Worm (Caenorhabditis elegans) whole organism, young adult: ENCODE data around the gene chpf-1.

Experiments
- B0336.3 ChIP-seq: fragments of 200-800 bp; sonication (Bioruptor generic); IDR thresholded peaks from 2 replicates; pipeline ENCODE4 v1.3.6; 2022; ENCODE audit warnings: missing genetic modification characterization, missing compliant biosample characterization
- F37B4.10 ChIP-seq: fragments of 200-800 bp; sonication (Bioruptor generic); IDR thresholded peaks from 2 replicates; pipeline ENCODE4 v1.3.6; 2022; ENCODE audit warnings: missing genetic modification characterization, missing compliant biosample characterization
- F39B2.1 ChIP-seq: fragments of 200-800 bp; sonication (Bioruptor generic); IDR thresholded peaks from 2 replicates; pipeline ENCODE4 v1.3.6; 2022; ENCODE audit warnings: missing genetic modification reagents, missing genetic modification characterization, missing compliant biosample characterization
- F55B11.4 ChIP-seq: sonication (generic microtip); optimal IDR thresholded peaks from 2 replicates; lab custom pipeline; 2016; ENCODE audit warnings: missing compliant biosample characterization, missing genetic modification characterization, borderline replicate concordance; ENCODE audit not compliant: insufficient read depth
- K11D2.4 ChIP-seq: fragments of 200-800 bp; sonication (Bioruptor generic); IDR thresholded peaks from 2 replicates; pipeline ENCODE4 v1.3.6; 2022; ENCODE audit warnings: missing genetic modification reagents, missing genetic modification characterization, missing compliant biosample characterization
- T07F8.4 ChIP-seq: sonication (generic microtip); optimal IDR thresholded peaks from 2 replicates; lab custom pipeline; 2016; ENCODE audit warnings: mild to moderate bottlenecking, missing genetic modification characterization, moderate library complexity, missing compliant biosample characterization
- Y56A3A.18 ChIP-seq: fragments of 200-800 bp; sonication (Bioruptor generic); IDR thresholded peaks from 2 replicates; pipeline ENCODE4 v1.3.6; 2022; ENCODE audit warnings: missing genetic modification reagents, missing genetic modification characterization, missing compliant biosample characterization
- Y95B8A.8 ChIP-seq: fragments of 200-800 bp; sonication (Bioruptor generic); IDR thresholded peaks from 2 replicates; pipeline ENCODE4 v1.3.6; 2022; ENCODE audit warnings: missing genetic modification reagents, missing genetic modification characterization, missing compliant biosample characterization
- akir-1 ChIP-seq: fragments of 200-800 bp; sonication (Bioruptor generic); optimal IDR thresholded peaks from 2 replicates; lab custom pipeline; 2018; ENCODE audit warnings: mild to moderate bottlenecking, missing genetic modification characterization, moderate library complexity, missing compliant biosample characterization
- attf-3 ChIP-seq: fragments of 200-800 bp; sonication (Bioruptor generic); conservative IDR thresholded peaks from 2 replicates; pipeline ENCODE4 v1.3.6; 2022; ENCODE audit warnings: missing genetic modification reagents, missing genetic modification characterization, missing compliant biosample characterization
- bed-2 ChIP-seq: fragments of 200-800 bp; sonication (Bioruptor generic); IDR thresholded peaks from 2 replicates; pipeline ENCODE4 v1.3.6; 2022; ENCODE audit warnings: missing genetic modification reagents, missing genetic modification characterization, missing compliant biosample characterization
- cebp-1 ChIP-seq, 2 experiments: fragments of 200-800 bp in 1 of 2; sonication (Bioruptor generic) in 1 of 2; sonication (generic microtip) in 1 of 2; IDR thresholded peaks in 1 of 2; optimal IDR thresholded peaks in 1 of 2; 2 replicates each; pipeline versions ENCODE4 v1.3.6 to Lab custom; 2017 to 2022; ENCODE audit warnings: missing compliant biosample characterization in 2 of 2, missing genetic modification characterization in 2 of 2, mild to moderate bottlenecking in 1 of 2, missing genetic modification reagents in 1 of 2, moderate library complexity in 1 of 2
- ceh-58 ChIP-seq: fragments of 200-800 bp; sonication (Bioruptor generic); IDR thresholded peaks from 2 replicates; pipeline ENCODE4 v1.3.6; 2022; ENCODE audit warnings: missing genetic modification characterization, missing compliant biosample characterization
- ceh-79 ChIP-seq: sonication (generic microtip); optimal IDR thresholded peaks from 2 replicates; lab custom pipeline; 2017; ENCODE audit warnings: mild to moderate bottlenecking, missing genetic modification characterization, missing compliant biosample characterization
- ceh-91 ChIP-seq: fragments of 200-800 bp; sonication (Bioruptor generic); IDR thresholded peaks from 2 replicates; pipeline ENCODE4 v1.3.6; 2022; ENCODE audit warnings: missing genetic modification reagents, missing genetic modification characterization, missing compliant biosample characterization
- dpl-1 ChIP-seq: fragments of 150-350 bp; optimal IDR thresholded peaks from 2 replicates; lab custom pipeline; 2014; ENCODE audit warnings: missing biosample characterization, missing genetic modification reagents, missing genetic modification characterization
- ekl-4 ChIP-seq: fragments of 200-800 bp; sonication (Bioruptor generic); IDR thresholded peaks from 2 replicates; pipeline ENCODE4 v1.3.6; 2022; ENCODE audit warnings: missing genetic modification reagents, missing genetic modification characterization, missing compliant biosample characterization
- him-1 ChIP-seq: sonication (generic microtip); optimal IDR thresholded peaks from 2 replicates; lab custom pipeline; 2016; ENCODE audit warnings: missing genotype, missing genetic modification reagents, missing genetic modification characterization, missing compliant biosample characterization
- hsf-1 ChIP-seq: fragments of 200-800 bp; sonication (Bioruptor generic); IDR thresholded peaks from 2 replicates; pipeline ENCODE4 v1.3.6; 2022; ENCODE audit warnings: missing genetic modification reagents, missing genetic modification characterization, missing compliant biosample characterization
- lin-40 ChIP-seq: sonication (generic microtip); optimal IDR thresholded peaks from 2 replicates; lab custom pipeline; 2016; ENCODE audit warnings: missing genetic modification characterization, mild to moderate bottlenecking, missing compliant biosample characterization, missing genotype, missing genetic modification reagents
- madf-6 ChIP-seq: fragments of 200-800 bp; sonication (Bioruptor generic); IDR thresholded peaks from 2 replicates; pipeline ENCODE4 v1.3.6; 2022; ENCODE audit warnings: missing genetic modification reagents, missing genetic modification characterization, missing compliant biosample characterization
- madf-8 ChIP-seq: fragments of 200-800 bp; sonication (Bioruptor generic); conservative IDR thresholded peaks from 2 replicates; pipeline ENCODE4 v1.3.6; 2022; ENCODE audit warnings: missing genetic modification reagents, missing genetic modification characterization, missing compliant biosample characterization
- nfya-1 ChIP-seq: sonication (generic microtip); optimal IDR thresholded peaks from 2 replicates; lab custom pipeline; 2017; ENCODE audit warnings: antibody characterized with exemption, missing compliant biosample characterization, missing genetic modification characterization, borderline replicate concordance; ENCODE audit not compliant: insufficient read depth
- nfya-2 ChIP-seq: fragments of 200-800 bp; sonication (Bioruptor generic); IDR thresholded peaks from 2 replicates; pipeline ENCODE4 v1.3.6; 2022; ENCODE audit warnings: missing genetic modification reagents, missing genetic modification characterization, missing compliant biosample characterization
- nhr-80 ChIP-seq: sonication (generic microtip); optimal IDR thresholded peaks from 2 replicates; lab custom pipeline; 2016; ENCODE audit warnings: missing genetic modification characterization, missing compliant biosample characterization
- nhr-90 ChIP-seq: sonication (generic microtip); optimal IDR thresholded peaks from 2 replicates; lab custom pipeline; 2016; ENCODE audit warnings: missing genotype, mild to moderate bottlenecking, missing genetic modification characterization, missing compliant biosample characterization
- pbrm-1 ChIP-seq: fragments of 200-800 bp; sonication (Bioruptor generic); IDR thresholded peaks from 2 replicates; pipeline ENCODE4 v1.3.6; 2022; ENCODE audit warnings: missing genetic modification reagents, missing genetic modification characterization, missing compliant biosample characterization
- sea-2 ChIP-seq: fragments of 200-800 bp; sonication (Bioruptor generic); IDR thresholded peaks from 2 replicates; pipeline ENCODE4 v1.3.6; 2022; ENCODE audit warnings: missing genetic modification characterization, missing compliant biosample characterization
- snpc-3.4 ChIP-seq: sonication (generic microtip); optimal IDR thresholded peaks from 2 replicates; lab custom pipeline; 2017; ENCODE audit warnings: missing genetic modification characterization, mild to moderate bottlenecking, missing compliant biosample characterization, antibody characterized with exemption, moderate library complexity, missing genotype, missing genetic modification reagents
- somi-1 ChIP-seq: fragments of 200-800 bp; sonication (Bioruptor generic); optimal IDR thresholded peaks from 2 replicates; lab custom pipeline; 2018; ENCODE audit warnings: mild to moderate bottlenecking, missing genetic modification characterization, missing compliant biosample characterization
- unc-62 ChIP-seq: fragments of 150-350 bp; optimal IDR thresholded peaks from 2 replicates; lab custom pipeline; 2014; ENCODE audit warnings: missing biosample characterization, missing genetic modification reagents, missing genetic modification characterization
- xnd-1 ChIP-seq: sonication (generic microtip); optimal IDR thresholded peaks from 2 replicates; lab custom pipeline; 2016; ENCODE audit warnings: missing genotype, missing genetic modification reagents, missing genetic modification characterization, missing compliant biosample characterization
- ztf-18 ChIP-seq: sonication (generic microtip); optimal IDR thresholded peaks from 2 replicates; lab custom pipeline; 2016; ENCODE audit warnings: missing genotype, mild to moderate bottlenecking, missing genetic modification characterization, missing compliant biosample characterization
- ztf-22 ChIP-seq: fragments of 200-800 bp; sonication (Bioruptor generic); optimal IDR thresholded peaks from 2 replicates; lab custom pipeline; 2018; ENCODE audit warnings: mild to moderate bottlenecking, missing genetic modification characterization, moderate library complexity, missing compliant biosample characterization
- ztf-25 ChIP-seq: fragments of 200-800 bp; sonication (Bioruptor generic); IDR thresholded peaks from 2 replicates; pipeline ENCODE4 v1.3.6; 2022; ENCODE audit warnings: missing genetic modification reagents, missing genetic modification characterization, missing compliant biosample characterization
- ztf-28 ChIP-seq: fragments of 200-800 bp; sonication (Bioruptor generic); IDR thresholded peaks from 2 replicates; pipeline ENCODE4 v1.3.6; 2022; ENCODE audit warnings: missing genetic modification reagents, missing genetic modification characterization, missing compliant biosample characterization
- ztf-3 ChIP-seq: fragments of 200-800 bp; sonication (Bioruptor generic); optimal IDR thresholded peaks from 2 replicates; lab custom pipeline; 2018; ENCODE audit warnings: mild to moderate bottlenecking, missing genetic modification characterization, missing compliant biosample characterization
- ztf-6 ChIP-seq: fragments of 200-800 bp; sonication (Bioruptor generic); IDR thresholded peaks from 2 replicates; pipeline ENCODE4 v1.3.6; 2022; ENCODE audit warnings: missing genetic modification reagents, missing genetic modification characterization, missing compliant biosample characterization

Gene chpf-1

DNA sequence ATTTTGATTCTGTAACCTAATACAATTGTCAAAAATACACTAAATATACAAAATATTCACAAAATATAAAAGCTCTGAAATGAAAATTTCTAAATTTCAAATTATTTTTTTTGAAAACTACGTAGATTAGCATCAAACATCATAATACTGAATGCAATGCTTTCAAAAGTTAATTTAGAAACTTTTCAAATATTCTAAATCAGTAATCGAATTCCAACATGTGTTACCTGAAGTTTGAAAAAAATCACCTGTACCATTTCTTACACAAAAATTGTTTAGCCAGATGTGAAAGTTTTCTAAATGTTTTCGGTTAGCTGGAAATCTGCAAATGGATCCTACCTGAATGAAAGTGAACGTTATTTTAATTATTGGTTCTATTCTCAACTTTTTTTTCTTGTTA, 18.7 kb upstream of the chpf-1 start, which contains the start of gene C12D8.20:
C12D8.20 (plus strand) TSS at position 301 of the 400 bp plus-strand sequence.
- TF ChIP-seq nfya-2 (GFP tag; lab: Robert Waterston, UW), result no peak
- TF ChIP-seq snpc-3.4 (tag; lab: Kevin White, UChicago), result no peak
- TF ChIP-seq F37B4.10 (GFP tag; lab: Robert Waterston, UW), result no peak
- no peak for TF ChIP-seq him-1 (tag; lab: Kevin White, UChicago)
- no peak for TF ChIP-seq cebp-1 (GFP tag; IDR thresholded peaks at IDR 0.05; lab: Robert Waterston, UW)
- TF ChIP-seq cebp-1 (tag; optimal IDR thresholded peaks at IDR 0.05; lab: Kevin White, UChicago), result no peak
- no peak for TF ChIP-seq ekl-4 (GFP tag; lab: Robert Waterston, UW)
- TF ChIP-seq lin-40 (tag; lab: Kevin White, UChicago), result no peak
- no peak for TF ChIP-seq ztf-18 (tag; lab: Kevin White, UChicago)
- TF ChIP-seq ceh-79, result no peak
- no peak for TF ChIP-seq ztf-3 (GFP tag; lab: Kevin White, UChicago)
- no peak for TF ChIP-seq nhr-80 (tag; lab: Kevin White, UChicago)

ce11 chrV:10221317-10221716, 18.0 kb upstream of the chpf-1 start, which contains the start of the genes fipr-5 and fipr-9:
Gene fipr-5 (minus strand): TSS chrV:10221417.
Gene fipr-9 (plus strand): TSS chrV:10221662.
- TF ChIP-seq akir-1 (GFP tag; lab: Kevin White, UChicago) (no peak), F39B2.1 (GFP tag; lab: Robert Waterston, UW) (no peak), bed-2 (no peak), T07F8.4 (tag; lab: Kevin White, UChicago) (no peak), ztf-6 (GFP tag; lab: Robert Waterston, UW) (no peak), ztf-25 (no peak), ceh-91 (no peak), K11D2.4 (GFP tag; lab: Robert Waterston, UW) (no peak), F55B11.4 (no peak)

ce11 chrV:10220605-10221004, 17.3 kb upstream of the chpf-1 start, which contains the start of gene C12D8.13:
Gene C12D8.13 (minus strand): TSS chrV:10220705.
- TF ChIP-seq hsf-1 (GFP tag; lab: Robert Waterston, UW), result no peak
- TF ChIP-seq madf-8 (GFP tag; lab: Robert Waterston, UW), result no peak
- TF ChIP-seq madf-6, result no peak
- no peak for TF ChIP-seq F37B4.10 (GFP tag; lab: Robert Waterston, UW)
- TF ChIP-seq nfya-1 (tag; lab: Kevin White, UChicago), result no peak

ce11 chrV:10216724-10217123, 13.4 kb upstream of the chpf-1 start, which contains the start of gene ZK856.14:
Gene ZK856.14 (plus strand): TSS chrV:10217024.
- TF ChIP-seq ztf-3 (GFP tag; lab: Kevin White, UChicago) (no peak), madf-8 (GFP tag; lab: Robert Waterston, UW) (no peak), attf-3 (no peak), somi-1 (GFP tag; lab: Kevin White, UChicago) (no peak), ztf-28 (no peak), ztf-22 (GFP tag; lab: Kevin White, UChicago) (no peak), F55B11.4 (no peak), xnd-1 (no peak), Y95B8A.8 (no peak), unc-62 (GFP tag; lab: Kevin White, UChicago) (no peak), dpl-1 (GFP tag; lab: Kevin White, UChicago) (no peak), B0336.3 (GFP tag; lab: Robert Waterston, UW) (no peak), pbrm-1 (GFP tag; lab: Robert Waterston, UW) (no peak), Y56A3A.18 (GFP tag; lab: Robert Waterston, UW) (no peak), nhr-90 (tag; lab: Kevin White, UChicago) (no peak), madf-6 (no peak), sea-2 (GFP tag; lab: Robert Waterston, UW) (no peak), ceh-58 (GFP tag; lab: Robert Waterston, UW) (no peak)
- TF ChIP-seq, all 124 proteins: peak for 0
